Fruit fly (Drosophila melanogaster) whole organism, embryonic: Measurements from ENCODE around the gene gcm.

Source experiments
- Asciz ChIP-seq: fragments of 200-800 bp; sonication (Bioruptor generic); optimal IDR thresholded peaks from 2 replicates; lab custom pipeline; 2017; ENCODE audit warnings: missing biosample characterization, mild to moderate bottlenecking, missing genetic modification characterization, missing genetic modification reagents
- Atf3 ChIP-seq: fragments of 200-800 bp; sonication (Bioruptor generic); optimal IDR thresholded peaks from 3 replicates; lab custom pipeline; 2016; ENCODE audit warnings: missing biosample characterization, missing genetic modification characterization
- Bdp1 ChIP-seq: fragments of 200-800 bp; sonication (Bioruptor generic); optimal IDR thresholded peaks from 3 replicates; lab custom pipeline; 2016; ENCODE audit warnings: missing biosample characterization, missing genetic modification characterization
- CG10274 ChIP-seq: fragments of 200-800 bp; sonication (Bioruptor generic); optimal IDR thresholded peaks from 3 replicates; lab custom pipeline; 2017; ENCODE audit warnings: missing biosample characterization, mild to moderate bottlenecking, missing genetic modification characterization
- CG10959 ChIP-seq: fragments of 200-800 bp; sonication (Bioruptor generic); IDR thresholded peaks from 2 replicates; pipeline ENCODE4 v1.3.6; 2022; ENCODE audit warnings: missing biosample characterization, missing genetic modification characterization
- CG12219 ChIP-seq: fragments of 200-800 bp; sonication (Bioruptor generic); optimal IDR thresholded peaks from 3 replicates; lab custom pipeline; 2018; ENCODE audit warnings: missing biosample characterization, mild to moderate bottlenecking, missing genetic modification characterization
- CG12942 ChIP-seq: fragments of 200-800 bp; sonication (Bioruptor generic); optimal IDR thresholded peaks from 3 replicates; lab custom pipeline; 2016; ENCODE audit warnings: missing biosample characterization, missing genetic modification characterization
- CG13123 ChIP-seq: fragments of 200-800 bp; sonication (Bioruptor generic); optimal IDR thresholded peaks from 2 replicates; lab custom pipeline; 2016; ENCODE audit warnings: missing biosample characterization, missing genetic modification characterization
- CG14860 ChIP-seq: fragments of 200-800 bp; sonication (Bioruptor generic); IDR thresholded peaks from 3 replicates; pipeline ENCODE4 v1.3.6; 2022; ENCODE audit warnings: missing biosample characterization, missing genetic modification characterization; ENCODE audit not compliant: partially characterized antibody
- CG17186 ChIP-seq: fragments of 200-800 bp; sonication (Bioruptor generic); optimal IDR thresholded peaks from 3 replicates; lab custom pipeline; 2017; ENCODE audit warnings: missing biosample characterization, missing genetic modification reagents, missing genetic modification characterization
- CG17568 ChIP-seq: fragments of 200-800 bp; sonication (Bioruptor generic); optimal IDR thresholded peaks from 2 replicates; lab custom pipeline; 2018; ENCODE audit warnings: missing biosample characterization, mild to moderate bottlenecking, missing genetic modification characterization, moderate library complexity
- CG18619 ChIP-seq: fragments of 200-800 bp; sonication (Bioruptor generic); optimal IDR thresholded peaks from 3 replicates; lab custom pipeline; 2017; ENCODE audit warnings: missing biosample characterization, mild to moderate bottlenecking, missing genetic modification characterization
- CG18764 ChIP-seq: fragments of 200-800 bp; sonication (Bioruptor generic); optimal IDR thresholded peaks from 3 replicates; lab custom pipeline; 2016; ENCODE audit warnings: missing biosample characterization, missing genetic modification characterization
- CG32772 ChIP-seq: fragments of 200-800 bp; sonication (Bioruptor generic); IDR thresholded peaks from 2 replicates; pipeline ENCODE4 v1.3.6; 2022; ENCODE audit warnings: missing biosample characterization, missing genetic modification characterization
- CG3726 ChIP-seq: fragments of 200-800 bp; sonication (Bioruptor generic); IDR thresholded peaks from 3 replicates; pipeline ENCODE4, ENCODE4 v1.3.6; 2022; ENCODE audit warnings: missing biosample characterization, missing genetic modification characterization
- CG3847 ChIP-seq: fragments of 200-800 bp; sonication (Bioruptor generic); IDR thresholded peaks from 2 replicates; pipeline ENCODE4 v1.3.6; 2022; ENCODE audit warnings: missing biosample characterization, missing genetic modification characterization
- CG4820 ChIP-seq: fragments of 200-800 bp; sonication (Bioruptor generic); optimal IDR thresholded peaks from 3 replicates; lab custom pipeline; 2016; ENCODE audit warnings: missing biosample characterization, missing genetic modification characterization
- CG6683 ChIP-seq: fragments of 200-800 bp; sonication (Bioruptor generic); optimal IDR thresholded peaks from 2 replicates; lab custom pipeline; 2017; ENCODE audit warnings: missing biosample characterization, mild to moderate bottlenecking, missing genetic modification characterization, missing genetic modification reagents
- CG7786 ChIP-seq: fragments of 200-800 bp; sonication (Bioruptor generic); optimal IDR thresholded peaks from 2 replicates; lab custom pipeline; 2016; ENCODE audit warnings: missing biosample characterization, missing genetic modification characterization
- CG9609 ChIP-seq: fragments of 200-800 bp; sonication (Bioruptor generic); optimal IDR thresholded peaks from 3 replicates; lab custom pipeline; 2016; ENCODE audit warnings: missing biosample characterization, missing genetic modification characterization
- CG9817 ChIP-seq: fragments of 200-800 bp; sonication (Bioruptor generic); optimal IDR thresholded peaks from 2 replicates; lab custom pipeline; 2018; ENCODE audit warnings: missing biosample characterization, mild to moderate bottlenecking, missing genetic modification characterization, moderate library complexity
- Dfd ChIP-seq, 2 experiments: fragments of >200 bp; optimal IDR thresholded peaks; 2 replicates each; lab custom pipeline; 2017; ENCODE audit warnings: missing biosample characterization in 2 of 2, missing genetic modification characterization in 2 of 2
- Ets97D ChIP-seq: fragments of 200-800 bp; sonication (Bioruptor generic); optimal IDR thresholded peaks from 3 replicates; lab custom pipeline; 2016; ENCODE audit warnings: missing biosample characterization, missing genetic modification characterization
- H15 ChIP-seq: fragments of 200-800 bp; sonication (Bioruptor generic); IDR thresholded peaks from 3 replicates; pipeline ENCODE4 v1.3.6; 2022; ENCODE audit warnings: missing biosample characterization, missing genetic modification characterization
- NC2β ChIP-seq: fragments of 200-800 bp; sonication (Bioruptor generic); optimal IDR thresholded peaks from 2 replicates; lab custom pipeline; 2016; ENCODE audit warnings: missing biosample characterization, missing genetic modification characterization
- NK7.1 ChIP-seq: fragments of 200-800 bp; sonication (Bioruptor generic); optimal IDR thresholded peaks from 3 replicates; lab custom pipeline; 2016; ENCODE audit warnings: missing biosample characterization, missing genetic modification characterization
- NfI ChIP-seq: fragments of 200-800 bp; sonication (Bioruptor generic); optimal IDR thresholded peaks from 3 replicates; lab custom pipeline; 2018; ENCODE audit warnings: missing biosample characterization, mild to moderate bottlenecking, missing genetic modification characterization, moderate library complexity
- Ssrp ChIP-seq: fragments of 200-800 bp; sonication (Bioruptor generic); optimal IDR thresholded peaks from 2 replicates; lab custom pipeline; 2018; ENCODE audit warnings: missing biosample characterization, mild to moderate bottlenecking, missing genetic modification characterization, moderate library complexity
- bbx ChIP-seq: fragments of 200-800 bp; sonication (Bioruptor generic); IDR thresholded peaks from 2 replicates; pipeline ENCODE4 v1.3.6; 2022; ENCODE audit warnings: missing biosample characterization, missing genetic modification characterization; ENCODE audit not compliant: partially characterized antibody
- bsh ChIP-seq, 2 experiments: fragments of 200-800 bp; sonication (Bioruptor generic); optimal IDR thresholded peaks; 2 replicates each; lab custom pipeline; 2017 to 2018; ENCODE audit warnings: mild to moderate bottlenecking in 2 of 2, missing biosample characterization in 2 of 2, missing genetic modification characterization in 2 of 2, moderate library complexity in 1 of 2
- cad ChIP-seq: fragments of >200 bp; optimal IDR thresholded peaks from 2 replicates; lab custom pipeline; 2017; ENCODE audit warnings: missing biosample characterization, missing genetic modification characterization
- cwo ChIP-seq: fragments of 200-800 bp; sonication (Bioruptor generic); optimal IDR thresholded peaks from 3 replicates; lab custom pipeline; 2017; ENCODE audit warnings: missing biosample characterization, missing genetic modification characterization, mild to moderate bottlenecking, moderate library complexity, missing genetic modification reagents
- dmrt99B ChIP-seq: fragments of 200-800 bp; sonication (Bioruptor generic); optimal IDR thresholded peaks from 2 replicates; lab custom pipeline; 2018; ENCODE audit warnings: missing biosample characterization, mild to moderate bottlenecking, missing genetic modification characterization, moderate library complexity
- ems ChIP-seq: fragments of 200-800 bp; sonication (Bioruptor generic); optimal IDR thresholded peaks from 3 replicates; lab custom pipeline; 2016; ENCODE audit warnings: missing biosample characterization, missing genetic modification characterization
- gro ChIP-seq: fragments of 200-800 bp; sonication (Bioruptor generic); optimal IDR thresholded peaks from 2 replicates; lab custom pipeline; 2016; ENCODE audit warnings: missing biosample characterization, missing genetic modification characterization
- kay ChIP-seq: fragments of 200-800 bp; sonication (Bioruptor generic); optimal IDR thresholded peaks from 2 replicates; lab custom pipeline; 2016; ENCODE audit warnings: missing biosample characterization, missing genetic modification characterization
- klu ChIP-seq: fragments of 200-800 bp; sonication (Bioruptor generic); IDR thresholded peaks from 2 replicates; pipeline ENCODE4 v1.3.6; 2022; ENCODE audit warnings: missing biosample characterization, missing genetic modification characterization
- mld ChIP-seq: fragments of 200-800 bp; sonication (Bioruptor generic); IDR thresholded peaks from 3 replicates; pipeline ENCODE4 v1.3.6; 2022; ENCODE audit warnings: missing biosample characterization, missing genetic modification characterization; ENCODE audit not compliant: partially characterized antibody
- otp ChIP-seq: fragments of 200-800 bp; sonication (Bioruptor generic); IDR thresholded peaks from 3 replicates; pipeline ENCODE4, ENCODE4 v1.3.6; 2022; ENCODE audit warnings: missing biosample characterization, missing genetic modification characterization
- p53 ChIP-seq: fragments of 200-800 bp; sonication (Bioruptor generic); optimal IDR thresholded peaks from 2 replicates; lab custom pipeline; 2016; ENCODE audit warnings: missing biosample characterization, missing genetic modification characterization
- prd ChIP-seq, 3 experiments: fragments of >200 bp in 2 of 3; fragments of 200-800 bp in 1 of 3; sonication (Bioruptor generic) in 1 of 3; optimal IDR thresholded peaks in 2 of 3; IDR thresholded peaks in 1 of 3; 2 replicates in 2 of 3; 3 replicates in 1 of 3; pipeline versions ENCODE4 v1.3.6 to Lab custom; 2017 to 2022; ENCODE audit warnings: missing biosample characterization in 1 of 3, missing genetic modification characterization in 1 of 3
- psq ChIP-seq: fragments of 200-800 bp; sonication (Bioruptor generic); optimal IDR thresholded peaks from 2 replicates; lab custom pipeline; 2017; ENCODE audit warnings: missing biosample characterization, missing genetic modification characterization
- ranshi ChIP-seq: fragments of 200-800 bp; sonication (Bioruptor generic); IDR thresholded peaks from 2 replicates; pipeline ENCODE4 v1.3.6; 2022; ENCODE audit warnings: missing biosample characterization, missing genetic modification characterization
- rib ChIP-seq: fragments of 200-800 bp; sonication (Bioruptor generic); IDR thresholded peaks from 2 replicates; pipeline ENCODE4 v1.3.6; 2022; ENCODE audit warnings: missing biosample characterization, missing genetic modification characterization
- ro ChIP-seq: fragments of 200-800 bp; sonication (Bioruptor generic); IDR thresholded peaks from 2 replicates; pipeline ENCODE4 v1.3.6; 2022; ENCODE audit warnings: missing biosample characterization, missing genetic modification characterization
- sr ChIP-seq: fragments of 200-800 bp; sonication (Bioruptor generic); IDR thresholded peaks from 3 replicates; pipeline ENCODE4 v1.3.6; 2022; ENCODE audit warnings: missing biosample characterization, missing genetic modification characterization
- ssp ChIP-seq: fragments of 200-800 bp; sonication (Bioruptor generic); IDR thresholded peaks from 2 replicates; pipeline ENCODE4 v1.3.6; 2022; ENCODE audit warnings: missing biosample characterization, missing genetic modification characterization
- stwl ChIP-seq: fragments of 200-800 bp; sonication (Bioruptor generic); optimal IDR thresholded peaks from 3 replicates; lab custom pipeline; 2018; ENCODE audit warnings: missing biosample characterization, mild to moderate bottlenecking, missing genetic modification characterization, moderate library complexity
- zen ChIP-seq: fragments of 200-800 bp; sonication (Bioruptor generic); optimal IDR thresholded peaks from 3 replicates; lab custom pipeline; 2018; ENCODE audit warnings: missing biosample characterization, mild to moderate bottlenecking, missing genetic modification characterization, moderate library complexity
- zen2 ChIP-seq: fragments of 200-800 bp; sonication (Bioruptor generic); IDR thresholded peaks from 3 replicates; pipeline ENCODE4 v1.3.6; 2022; ENCODE audit warnings: missing biosample characterization, missing genetic modification characterization; ENCODE audit not compliant: partially characterized antibody

The gcm gene

dm6 chr2L:9567398-9567856 is 14.1 kb downstream of the gcm start (continued):
- TF ChIP-seq ro (GFP tag; lab: Robert Waterston, UW): peak; percentile 72; the same call in 1 of the 2 replicates
- no peak for TF ChIP-seq CG14860 (GFP tag; lab: Robert Waterston, UW)
- no peak for TF ChIP-seq mld (GFP tag; lab: Robert Waterston, UW)
- TF ChIP-seq NK7.1 (GFP tag; lab: Kevin White, UChicago): peak; percentile 96
- no peak for TF ChIP-seq Dfd (GFP tag; optimal IDR thresholded peaks at IDR 0.05; lab: Kevin White, UChicago)
- peak; percentile 95 for TF ChIP-seq ems (GFP tag; lab: Kevin White, UChicago)
- TF ChIP-seq Asciz: peak; percentile 100
- peak; percentile 94 for TF ChIP-seq cwo (GFP tag; lab: Kevin White, UChicago)
- TF ChIP-seq NfI (GFP tag; lab: Kevin White, UChicago): peak; percentile 100
- TF ChIP-seq Ets97D (GFP tag; lab: Kevin White, UChicago): peak; percentile 100
- peak; percentile 89 for TF ChIP-seq CG32772 (GFP tag; lab: Robert Waterston, UW)
- peak; percentile 75 for TF ChIP-seq ssp (GFP tag; lab: Robert Waterston, UW)
- peak; percentile 91 for TF ChIP-seq CG17186 (GFP tag; lab: Kevin White, UChicago)
- no peak for TF ChIP-seq bbx (GFP tag; lab: Robert Waterston, UW)
- TF ChIP-seq klu: peak; percentile 49
- TF ChIP-seq sr (GFP tag; lab: Robert Waterston, UW): peak; percentile 99
- TF ChIP-seq Ssrp: peak; percentile 84
- peak; percentile 74 for TF ChIP-seq CG7786 (GFP tag; lab: Kevin White, UChicago)
- TF ChIP-seq Bdp1: peak; percentile 90
- no peak for TF ChIP-seq zen2
- TF ChIP-seq H15 (GFP tag; lab: Robert Waterston, UW): peak; percentile 95
- TF ChIP-seq NC2β (GFP tag; lab: Kevin White, UChicago): peak; percentile 96
- TF ChIP-seq CG3847 (GFP tag; lab: Robert Waterston, UW): peak; percentile 90
- peak; percentile 98 for TF ChIP-seq CG6683
- peak; percentile 97 for TF ChIP-seq CG9817
- peak; percentile 87 for TF ChIP-seq rib
- no peak for TF ChIP-seq prd (optimal IDR thresholded peaks at IDR 0.05; lab: Kevin White, UChicago)
- TF ChIP-seq prd (GFP tag; IDR thresholded peaks at IDR 0.05; lab: Robert Waterston, UW): peak; percentile 72
- TF ChIP-seq CG12942 (GFP tag; lab: Kevin White, UChicago): peak; percentile 90
- no peak for TF ChIP-seq cad
- peak; percentile 96 for TF ChIP-seq CG18764 (GFP tag; lab: Kevin White, UChicago)
- TF ChIP-seq Atf3 (GFP tag; lab: Kevin White, UChicago): peak; percentile 88
- peak; percentile 99 for TF ChIP-seq otp
- peak; percentile 89 for TF ChIP-seq CG4820 (GFP tag; lab: Kevin White, UChicago)
- TF ChIP-seq zen: peak; percentile 71
- TF ChIP-seq CG10959 (GFP tag; lab: Robert Waterston, UW): peak; percentile 72
- TF ChIP-seq CG18619: peak; percentile 99
- TF ChIP-seq CG13123 (GFP tag; lab: Kevin White, UChicago): peak; percentile 94
- TF ChIP-seq CG12219 (GFP tag; lab: Kevin White, UChicago): peak; percentile 98
- TF ChIP-seq ranshi (GFP tag; lab: Robert Waterston, UW): peak; percentile 96
- peak; percentile 100 for TF ChIP-seq CG17568 (GFP tag; lab: Kevin White, UChicago)
- peak; percentile 83; the same call in 2 of the 3 replicates for TF ChIP-seq CG3726 (GFP tag; lab: Robert Waterston, UW)
- peak; percentile 65 for TF ChIP-seq kay
- TF ChIP-seq stwl (tag; lab: Kevin White, UChicago): peak; percentile 69
- peak; percentile 62 to 96 for TF ChIP-seq bsh (GFP tag; optimal IDR thresholded peaks at IDR 0.05; lab: Kevin White, UChicago)
- TF ChIP-seq p53: peak; percentile 95
- peak; percentile 98 for TF ChIP-seq gro (GFP tag; lab: Kevin White, UChicago)
- peak; percentile 95 for TF ChIP-seq CG10274 (GFP tag; lab: Kevin White, UChicago)
- peak; percentile 89 for TF ChIP-seq psq (GFP tag; lab: Kevin White, UChicago)
- TF ChIP-seq CG9609: peak; percentile 88
- TF ChIP-seq dmrt99B (tag; lab: Kevin White, UChicago): peak; percentile 96
